Fruit fly (Drosophila melanogaster): ENCODE results near the gene Exo70.

Exo70 gene

DNA sequence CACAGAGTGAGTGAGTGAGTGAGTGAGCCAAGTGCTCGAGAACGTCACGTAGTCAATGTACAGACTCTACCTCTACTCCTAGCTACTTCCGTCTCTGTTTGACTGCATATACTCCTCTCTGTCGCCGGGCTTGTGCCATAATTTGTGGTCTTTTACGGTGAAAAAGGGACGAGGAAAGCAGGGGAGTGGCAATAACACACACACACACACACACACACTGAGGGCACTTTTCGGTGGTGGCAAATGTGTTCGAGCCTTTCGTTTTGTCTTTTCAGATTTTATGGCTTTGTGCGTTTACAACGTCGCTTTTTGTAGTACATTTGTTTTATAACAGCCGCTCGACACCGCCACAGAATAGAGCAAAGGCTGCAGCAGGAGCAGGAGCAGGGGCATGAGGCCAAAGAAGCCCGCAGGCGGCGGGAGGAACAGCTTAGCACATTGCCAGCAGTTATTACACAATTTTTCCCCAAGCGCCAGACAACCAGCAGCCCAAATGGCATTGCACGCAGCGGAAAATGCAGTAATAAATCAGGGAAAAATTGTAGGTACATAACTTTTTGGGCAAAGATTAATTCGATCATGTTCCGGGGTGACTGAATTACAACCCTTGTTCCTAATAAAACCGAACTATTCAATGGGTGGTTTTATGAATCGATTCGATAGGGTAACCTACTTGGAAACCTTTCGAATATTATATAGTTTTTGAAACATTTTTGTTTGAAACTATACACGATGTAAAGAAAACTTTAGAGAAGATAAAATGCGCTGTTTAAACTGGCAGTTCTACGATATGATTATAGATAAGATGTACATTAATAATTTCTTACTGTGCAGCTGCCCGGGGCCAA lies 47.3 kb downstream of the Exo70 start:
- TF ChIP-seq Pif1A (GFP tag; optimal IDR thresholded peaks at IDR 0.05) = peak; percentile 73
- TF ChIP-seq Ets98B (GFP tag; IDR thresholded peaks at IDR 0.05) = no peak
- TF ChIP-seq fd96Ca (GFP tag; IDR thresholded peaks at IDR 0.05) = 0 out of 3 replicates have a peak, but pooled peaks have one; percentile 34
- no peak for TF ChIP-seq CG32121 (GFP tag; IDR thresholded peaks at IDR 0.05)
- TF ChIP-seq gl (tag; optimal IDR thresholded peaks at IDR 0.05) = no peak
- no peak for TF ChIP-seq CG12605 (GFP tag; IDR thresholded peaks at IDR 0.05)
- peak; percentile 72 for TF ChIP-seq CG8301 (tag; optimal IDR thresholded peaks at IDR 0.05)
- TF ChIP-seq rn (GFP tag; IDR thresholded peaks at IDR 0.05) = no peak
- TF ChIP-seq Snoo (tag; optimal IDR thresholded peaks at IDR 0.05) = peak; percentile 40
- peak; percentile 81 for TF ChIP-seq CG8159 (tag; optimal IDR thresholded peaks at IDR 0.05)
- TF ChIP-seq CG10348 (GFP tag; IDR thresholded peaks at IDR 0.05) = no peak
- peak; percentile 5 for TF ChIP-seq D1 (tag; optimal IDR thresholded peaks at IDR 0.05)
- TF ChIP-seq CG34367 (tag; optimal IDR thresholded peaks at IDR 0.05) = peak; percentile 39
- peak; percentile 84 for TF ChIP-seq CG14655 (GFP tag; optimal IDR thresholded peaks at IDR 0.05)
- TF ChIP-seq CG15710 (tag; optimal IDR thresholded peaks at IDR 0.05) = peak; percentile 67
- 0 out of 3 replicates have a peak, but pooled peaks have one; percentile 35 for TF ChIP-seq CG4496 (GFP tag; IDR thresholded peaks at IDR 0.05)
- TF ChIP-seq CG13204 (GFP tag; optimal IDR thresholded peaks at IDR 0.05) = no peak
- peak; percentile 63 for TF ChIP-seq CG17806 (tag; optimal IDR thresholded peaks at IDR 0.05)
- TF ChIP-seq CG9948 (tag; optimal IDR thresholded peaks at IDR 0.05) = peak; percentile 68
- TF ChIP-seq Pif1B (GFP tag; optimal IDR thresholded peaks at IDR 0.05) = peak; percentile 32
- TF ChIP-seq EcR (GFP tag; optimal IDR thresholded peaks at IDR 0.05) = no peak

- TF ChIP-seq CG13204 (GFP tag; optimal IDR thresholded peaks at IDR 0.05) (peak; percentile 15), Ets98B (GFP tag; IDR thresholded peaks at IDR 0.05) (peak; percentile 14; the same call in 1 of the 2 replicates), CG17806 (tag; optimal IDR thresholded peaks at IDR 0.05) (no peak), EcR (GFP tag; optimal IDR thresholded peaks at IDR 0.05) (peak; percentile 42)
Measured at dm6 chr3L:8459615-8460004, 48.0 kb downstream of the Exo70 start.

DNA sequence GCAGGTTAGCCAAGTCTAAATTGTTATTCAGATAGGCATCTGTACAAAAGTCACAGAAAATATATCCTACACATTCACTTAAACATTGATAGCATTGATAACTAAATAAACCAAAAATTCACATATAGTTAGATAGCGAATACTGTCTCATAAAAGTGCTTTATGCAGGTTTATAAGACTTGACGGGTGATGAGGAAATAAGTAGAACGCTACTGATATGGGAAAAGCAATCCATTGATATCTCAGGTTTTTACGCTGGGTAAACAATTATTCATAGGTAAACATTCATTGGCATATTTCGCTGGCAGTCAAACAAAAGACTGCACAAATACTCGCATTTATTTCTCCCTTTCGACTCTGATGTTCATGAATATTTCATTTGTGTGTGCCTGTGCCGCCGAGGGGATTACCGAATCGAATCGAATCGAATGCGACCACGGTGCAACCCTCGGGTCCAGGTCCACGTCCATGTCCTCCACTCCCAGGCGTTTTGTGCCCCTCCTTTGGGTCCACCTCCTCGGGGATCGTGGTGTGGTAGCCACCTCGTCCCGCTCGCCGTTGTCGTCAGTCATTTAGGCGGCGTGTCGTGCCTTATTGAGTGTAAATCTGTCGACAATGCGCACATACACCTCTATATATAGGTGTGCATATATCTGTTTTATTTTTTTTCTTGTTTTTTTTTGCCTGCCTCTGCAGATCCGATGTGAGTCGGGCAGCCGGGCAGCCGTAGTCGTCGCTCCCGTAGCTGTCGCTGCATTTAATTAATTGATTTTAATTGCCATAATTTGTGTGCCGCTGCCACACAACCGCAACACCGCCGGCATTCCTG lies 48.6 kb downstream of the Exo70 start:
- TF ChIP-seq D1 (tag; optimal IDR thresholded peaks at IDR 0.05) (no peak), Snoo (tag; optimal IDR thresholded peaks at IDR 0.05) (peak; percentile 8), CG13204 (GFP tag; optimal IDR thresholded peaks at IDR 0.05) (peak; percentile 79), Ets98B (GFP tag; IDR thresholded peaks at IDR 0.05) (peak; percentile 33; the same call in 1 of the 2 replicates), gl (tag; optimal IDR thresholded peaks at IDR 0.05) (no peak), CG4496 (GFP tag; IDR thresholded peaks at IDR 0.05) (peak; percentile 40; the same call in 1 of the 3 replicates), Pif1A (GFP tag; optimal IDR thresholded peaks at IDR 0.05) (peak; percentile 41), fd96Ca (GFP tag; IDR thresholded peaks at IDR 0.05) (no peak; the same call in 2 of the 3 replicates), rn (GFP tag; IDR thresholded peaks at IDR 0.05) (no peak), Pif1B (GFP tag; optimal IDR thresholded peaks at IDR 0.05) (no peak), CG14655 (GFP tag; optimal IDR thresholded peaks at IDR 0.05) (peak; percentile 40), CG17806 (tag; optimal IDR thresholded peaks at IDR 0.05) (peak; percentile 15), EcR (GFP tag; optimal IDR thresholded peaks at IDR 0.05) (peak; percentile 67), CG34367 (tag; optimal IDR thresholded peaks at IDR 0.05) (peak; percentile 11), CG10348 (GFP tag; IDR thresholded peaks at IDR 0.05) (no peak), CG9948 (tag; optimal IDR thresholded peaks at IDR 0.05) (peak; percentile 37), CG12605 (GFP tag; IDR thresholded peaks at IDR 0.05) (no peak), CG8159 (tag; optimal IDR thresholded peaks at IDR 0.05) (peak; percentile 52), CG32121 (GFP tag; IDR thresholded peaks at IDR 0.05) (no peak), CG8301 (tag; optimal IDR thresholded peaks at IDR 0.05) (peak; percentile 19), CG15710 (tag; optimal IDR thresholded peaks at IDR 0.05) (peak; percentile 26)

- TF ChIP-seq CG15710 (tag; optimal IDR thresholded peaks at IDR 0.05) (peak; percentile 47), CG17806 (tag; optimal IDR thresholded peaks at IDR 0.05) (peak; percentile 35), fd96Ca (GFP tag; IDR thresholded peaks at IDR 0.05) (no peak), CG34367 (tag; optimal IDR thresholded peaks at IDR 0.05) (peak; percentile 6), CG9948 (tag; optimal IDR thresholded peaks at IDR 0.05) (peak; percentile 45), CG8159 (tag; optimal IDR thresholded peaks at IDR 0.05) (peak; percentile 67), Ets98B (GFP tag; IDR thresholded peaks at IDR 0.05) (no peak), Pif1B (GFP tag; optimal IDR thresholded peaks at IDR 0.05) (peak; percentile 53)
Measured at dm6 chr3L:8461229-8462004, 49.8 kb downstream of the Exo70 start.
